Worm (Caenorhabditis elegans) whole organism, L4 larva: Measurements from ENCODE around the gene Y39B6A.42.
A peak's percentile ranks its signal among the peaks of the same experiment; 100 is the strongest.

Experiments
- F10B5.3 ChIP-seq: sonication (generic microtip); optimal IDR thresholded peaks from 2 replicates; lab custom pipeline; 2016; ENCODE audit warnings: mild to moderate bottlenecking, missing genetic modification characterization, missing compliant biosample characterization
- F26F4.8 ChIP-seq: fragments of 200-800 bp; sonication (Bioruptor generic); conservative IDR thresholded peaks from 2 replicates; pipeline ENCODE4 v1.3.6; 2022; ENCODE audit warnings: missing genetic modification characterization, missing compliant biosample characterization
- T20F7.1 ChIP-seq: fragments of 200-800 bp; sonication (Bioruptor generic); optimal IDR thresholded peaks from 2 replicates; lab custom pipeline; 2018; ENCODE audit warnings: mild to moderate bottlenecking, missing genetic modification characterization, missing compliant biosample characterization
- T26A8.4 ChIP-seq: fragments of 200-800 bp; sonication (Bioruptor generic); IDR thresholded peaks from 2 replicates; pipeline ENCODE4 v1.3.6; 2022; ENCODE audit warnings: missing genetic modification characterization, missing compliant biosample characterization
- Y48G9A.11 ChIP-seq: fragments of 200-800 bp; sonication (Bioruptor generic); IDR thresholded peaks from 2 replicates; pipeline ENCODE4 v1.3.6; 2022; ENCODE audit warnings: missing genetic modification reagents, missing genetic modification characterization, missing compliant biosample characterization
- Y5F2A.4 ChIP-seq: fragments of 200-800 bp; sonication (Bioruptor generic); optimal IDR thresholded peaks from 2 replicates; lab custom pipeline; 2018; ENCODE audit warnings: mild to moderate bottlenecking, missing genetic modification characterization, missing compliant biosample characterization
- Y75B8A.6 ChIP-seq: fragments of 200-800 bp; sonication (Bioruptor generic); IDR thresholded peaks from 2 replicates; pipeline ENCODE4 v1.3.6; 2022; ENCODE audit warnings: missing genetic modification reagents, missing genetic modification characterization, missing compliant biosample characterization
- aha-1 ChIP-seq: fragments of 150-350 bp; peaks from one replicate; lab custom pipeline; 2014; ENCODE audit warnings: missing biosample characterization, missing genetic modification characterization
- ceh-28 ChIP-seq: fragments of 150-350 bp; optimal IDR thresholded peaks from 2 replicates; lab custom pipeline; 2014; ENCODE audit warnings: missing biosample characterization, missing genetic modification reagents, missing genetic modification characterization
- ceh-32 ChIP-seq: sonication (generic microtip); optimal IDR thresholded peaks from 2 replicates; lab custom pipeline; 2016; ENCODE audit warnings: mild to moderate bottlenecking, missing genetic modification characterization, missing compliant biosample characterization; ENCODE audit not compliant: poor library complexity
- ceh-82 ChIP-seq: sonication (generic microtip); optimal IDR thresholded peaks from 2 replicates; lab custom pipeline; 2017; ENCODE audit warnings: missing biosample characterization, missing genetic modification characterization
- daf-16 ChIP-seq, 3 experiments: sonication (generic microtip); optimal IDR thresholded peaks; 2 replicates each; lab custom pipeline; 2016 to 2017; ENCODE audit warnings: missing genetic modification characterization in 3 of 3, missing genetic modification reagents in 3 of 3, mild to moderate bottlenecking in 2 of 3, missing compliant biosample characterization in 2 of 3, missing biosample characterization in 1 of 3, moderate library complexity in 1 of 3
- daf-19 ChIP-seq: fragments of 200-800 bp; sonication (Bioruptor generic); conservative IDR thresholded peaks from 2 replicates; pipeline ENCODE4 v1.3.6; 2022; ENCODE audit warnings: missing genetic modification characterization, missing compliant biosample characterization
- dmd-6 ChIP-seq: fragments of 200-800 bp; sonication (Bioruptor generic); IDR thresholded peaks from 2 replicates; pipeline ENCODE4 v1.3.6; 2022; ENCODE audit warnings: missing genetic modification reagents, missing genetic modification characterization, missing compliant biosample characterization
- dmd-9 ChIP-seq: fragments of 200-800 bp; sonication (Bioruptor generic); IDR thresholded peaks from 2 replicates; pipeline ENCODE4 v1.3.6; 2022; ENCODE audit warnings: missing genetic modification reagents, missing genetic modification characterization, missing compliant biosample characterization
- dve-1 ChIP-seq: sonication (generic microtip); optimal IDR thresholded peaks from 2 replicates; lab custom pipeline; 2017; ENCODE audit warnings: antibody characterized with exemption, mild to moderate bottlenecking, missing genetic modification characterization, missing compliant biosample characterization; ENCODE audit not compliant: insufficient read depth
- gei-8 ChIP-seq: fragments of 200-800 bp; sonication (Bioruptor generic); optimal IDR thresholded peaks from 2 replicates; lab custom pipeline; 2018; ENCODE audit warnings: mild to moderate bottlenecking, missing genetic modification characterization, missing compliant biosample characterization
- hlh-30 ChIP-seq: sonication (generic microtip); optimal IDR thresholded peaks from 2 replicates; lab custom pipeline; 2017; ENCODE audit warnings: antibody characterized with exemption, mild to moderate bottlenecking, missing genetic modification characterization, missing compliant biosample characterization; ENCODE audit not compliant: insufficient read depth
- hmg-1.1 ChIP-seq: fragments of 200-800 bp; sonication (Bioruptor generic); IDR thresholded peaks from 2 replicates; pipeline ENCODE4 v1.3.6; 2022; ENCODE audit warnings: missing genetic modification reagents, missing genetic modification characterization, missing compliant biosample characterization
- jun-1 ChIP-seq: fragments of 150-350 bp; optimal IDR thresholded peaks from 2 replicates; lab custom pipeline; 2014; ENCODE audit warnings: missing biosample characterization, missing genetic modification reagents, missing genetic modification characterization
- lim-7 ChIP-seq: fragments of 200-800 bp; sonication (Bioruptor generic); IDR thresholded peaks from 2 replicates; pipeline ENCODE4 v1.3.6; 2022; ENCODE audit warnings: missing genetic modification characterization, missing compliant biosample characterization
- lin-13 ChIP-seq: fragments of 150-350 bp; optimal IDR thresholded peaks from 2 replicates; lab custom pipeline; 2014; ENCODE audit warnings: missing biosample characterization, missing genetic modification reagents, missing genetic modification characterization
- lin-29 ChIP-seq: fragments of 200-800 bp; sonication (Bioruptor generic); IDR thresholded peaks from 2 replicates; pipeline ENCODE4 v1.3.6; 2022; ENCODE audit warnings: missing genetic modification reagents, missing genetic modification characterization, missing compliant biosample characterization
- lin-39 ChIP-seq: fragments of 150-350 bp; optimal IDR thresholded peaks from 2 replicates; lab custom pipeline; 2014; ENCODE audit warnings: missing biosample characterization, missing genetic modification reagents, missing genetic modification characterization
- madf-5 ChIP-seq, 2 experiments: fragments of 200-800 bp; sonication (Bioruptor generic); IDR thresholded peaks; 2 replicates each; pipeline ENCODE4 v1.3.6; 2022; ENCODE audit warnings: missing compliant biosample characterization in 2 of 2, missing genetic modification characterization in 2 of 2
- madf-9 ChIP-seq: fragments of 200-800 bp; sonication (Bioruptor generic); conservative IDR thresholded peaks from 2 replicates; pipeline ENCODE4 v1.3.6; 2022; ENCODE audit warnings: missing genetic modification reagents, missing genetic modification characterization, missing compliant biosample characterization
- mxl-2 ChIP-seq: fragments of 200-800 bp; sonication (Bioruptor generic); conservative IDR thresholded peaks from 2 replicates; pipeline ENCODE4 v1.3.6; 2022; ENCODE audit warnings: missing genetic modification reagents, missing genetic modification characterization, missing compliant biosample characterization
- mxl-3 ChIP-seq: fragments of 200-800 bp; sonication (Bioruptor generic); optimal IDR thresholded peaks from 2 replicates; lab custom pipeline; 2018; ENCODE audit warnings: mild to moderate bottlenecking, missing genetic modification characterization, missing compliant biosample characterization
- nhr-11 ChIP-seq: fragments of 150-350 bp; optimal IDR thresholded peaks from 2 replicates; lab custom pipeline; 2014; ENCODE audit warnings: missing biosample characterization, missing genetic modification characterization
- nhr-111 ChIP-seq: fragments of 200-800 bp; sonication (Bioruptor generic); optimal IDR thresholded peaks from 2 replicates; lab custom pipeline; 2018; ENCODE audit warnings: mild to moderate bottlenecking, missing genetic modification characterization, missing compliant biosample characterization
- nhr-28 ChIP-seq: fragments of 150-350 bp; optimal IDR thresholded peaks from 2 replicates; lab custom pipeline; 2014; ENCODE audit warnings: missing biosample characterization, missing genetic modification characterization
- nhr-41 ChIP-seq: fragments of 200-800 bp; sonication (Bioruptor generic); IDR thresholded peaks from 2 replicates; pipeline ENCODE4 v1.3.6; 2022; ENCODE audit warnings: missing genetic modification reagents, missing genetic modification characterization, missing compliant biosample characterization
- nhr-48 ChIP-seq: sonication (generic microtip); optimal IDR thresholded peaks from 2 replicates; lab custom pipeline; 2016; ENCODE audit warnings: mild to moderate bottlenecking, missing genetic modification characterization, missing compliant biosample characterization
- nhr-76 ChIP-seq: fragments of 150-350 bp; optimal IDR thresholded peaks from 2 replicates; lab custom pipeline; 2014; ENCODE audit warnings: missing biosample characterization, missing genetic modification characterization
- pha-4 ChIP-seq, 2 experiments: fragments of 150-350 bp in 1 of 2; fragments of 200-800 bp in 1 of 2; sonication (Bioruptor generic) in 1 of 2; IDR thresholded peaks in 1 of 2; optimal IDR thresholded peaks in 1 of 2; 2 replicates each; pipeline versions ENCODE4 v1.3.6 to Lab custom; 2014 to 2022; ENCODE audit warnings: missing genetic modification characterization in 2 of 2, missing genetic modification reagents in 2 of 2, missing biosample characterization in 1 of 2, missing compliant biosample characterization in 1 of 2
- pqm-1 ChIP-seq: sonication (generic microtip); optimal IDR thresholded peaks from 2 replicates; lab custom pipeline; 2017; ENCODE audit warnings: missing biosample characterization, missing genetic modification characterization
- saeg-2 ChIP-seq: fragments of 200-800 bp; sonication (Bioruptor generic); IDR thresholded peaks from 2 replicates; pipeline ENCODE4 v1.3.6; 2022; ENCODE audit warnings: missing genetic modification reagents, missing genetic modification characterization, missing compliant biosample characterization
- set-16 ChIP-seq: fragments of 200-800 bp; sonication (Bioruptor generic); IDR thresholded peaks from 2 replicates; pipeline ENCODE4 v1.3.6; 2022; ENCODE audit warnings: missing genetic modification reagents, missing genetic modification characterization, missing compliant biosample characterization
- snpc-4 ChIP-seq: fragments of 150-350 bp; optimal IDR thresholded peaks from 2 replicates; lab custom pipeline; 2014; ENCODE audit warnings: missing biosample characterization, missing genetic modification characterization
- tag-97 ChIP-seq: fragments of 200-800 bp; sonication (Bioruptor generic); IDR thresholded peaks from 2 replicates; pipeline ENCODE4 v1.3.6; 2022; ENCODE audit warnings: missing genetic modification characterization, missing compliant biosample characterization
- tra-1 ChIP-seq: fragments of 200-800 bp; sonication (Bioruptor generic); IDR thresholded peaks from 2 replicates; pipeline ENCODE4 v1.3.6; 2022; ENCODE audit warnings: missing genetic modification reagents, missing genetic modification characterization, missing compliant biosample characterization
- unc-130 ChIP-seq: sonication (generic microtip); optimal IDR thresholded peaks from 2 replicates; lab custom pipeline; 2016; ENCODE audit warnings: missing genetic modification reagents, missing genetic modification characterization, missing compliant biosample characterization
- zfp-2 ChIP-seq: sonication (generic microtip); optimal IDR thresholded peaks from 2 replicates; lab custom pipeline; 2016; ENCODE audit warnings: mild to moderate bottlenecking, missing genetic modification characterization, missing compliant biosample characterization
- zfp-3 ChIP-seq: fragments of 200-800 bp; sonication (Bioruptor generic); conservative IDR thresholded peaks from 2 replicates; pipeline ENCODE4 v1.3.6; 2022; ENCODE audit warnings: missing genetic modification reagents, missing genetic modification characterization, missing compliant biosample characterization
- ztf-11 ChIP-seq: fragments of 150-350 bp; optimal IDR thresholded peaks from 2 replicates; lab custom pipeline; 2014; ENCODE audit warnings: missing biosample characterization, missing genetic modification characterization

The Y39B6A.42 gene

DNA sequence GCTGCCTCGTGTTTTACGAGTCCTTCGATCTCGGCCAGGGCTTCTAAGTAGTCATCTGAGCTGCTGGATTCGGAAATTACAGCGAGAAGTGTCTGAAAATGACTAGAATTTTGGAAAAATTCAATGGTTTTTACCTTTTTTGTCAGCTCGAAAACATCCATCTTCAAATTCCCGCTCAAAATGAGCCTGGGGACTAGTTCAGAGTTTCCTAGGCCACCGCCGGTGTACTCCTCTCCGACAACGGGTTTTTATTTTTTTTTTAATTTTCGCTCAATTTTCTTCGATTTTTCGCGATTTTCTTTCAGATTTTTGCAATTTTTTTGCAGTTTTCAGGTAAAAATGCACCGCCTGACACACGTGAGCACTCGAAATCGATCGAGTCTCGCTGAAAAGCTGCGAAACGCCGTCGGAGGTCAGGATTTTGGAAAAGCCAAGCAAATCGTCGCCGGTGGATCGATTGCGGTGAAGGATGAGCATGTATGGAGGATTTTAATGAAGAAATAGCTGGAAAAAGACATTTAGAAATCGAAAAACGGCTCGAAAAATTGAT, 11.6 kb upstream of the Y39B6A.42 start, which contains the start of the genes mrps-35 and sws-1 (continued):
- TF ChIP-seq lin-39 (tag; lab: Kevin White, UChicago) (no peak), dmd-6 (GFP tag; lab: Robert Waterston, UW) (peak; percentile 64), T20F7.1 (GFP tag; lab: Kevin White, UChicago) (no peak)

DNA sequence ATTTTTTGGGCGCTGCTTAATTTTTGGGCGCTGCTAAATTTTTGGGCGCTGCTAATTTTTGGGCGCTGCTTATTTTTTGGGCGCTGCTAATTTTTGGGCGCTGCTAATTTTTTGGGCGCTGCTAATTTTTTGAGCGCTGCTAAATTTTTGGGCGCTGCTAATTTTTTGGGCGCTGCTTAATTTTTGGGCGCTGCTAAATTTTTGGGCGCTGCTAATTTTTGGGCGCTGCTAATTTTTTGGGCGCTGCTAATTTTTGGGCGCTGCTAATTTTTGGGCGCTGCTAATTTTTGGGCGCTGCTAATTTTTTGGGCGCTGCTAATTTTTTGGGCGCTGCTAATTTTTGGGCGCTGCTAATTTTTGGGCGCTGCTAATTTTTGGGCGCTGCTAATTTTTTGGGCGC, 10.7 kb upstream of the Y39B6A.42 start:
- 0 out of 2 replicates have a peak, but pooled peaks have one; percentile 38 for TF ChIP-seq tra-1 (GFP tag; lab: Robert Waterston, UW)
- TF ChIP-seq F26F4.8 = 0 out of 2 replicates have a peak, but pooled peaks have one; percentile 36
- 0 out of 2 replicates have a peak, but pooled peaks have one; percentile 7 for TF ChIP-seq mxl-2 (GFP tag; lab: Robert Waterston, UW)

DNA sequence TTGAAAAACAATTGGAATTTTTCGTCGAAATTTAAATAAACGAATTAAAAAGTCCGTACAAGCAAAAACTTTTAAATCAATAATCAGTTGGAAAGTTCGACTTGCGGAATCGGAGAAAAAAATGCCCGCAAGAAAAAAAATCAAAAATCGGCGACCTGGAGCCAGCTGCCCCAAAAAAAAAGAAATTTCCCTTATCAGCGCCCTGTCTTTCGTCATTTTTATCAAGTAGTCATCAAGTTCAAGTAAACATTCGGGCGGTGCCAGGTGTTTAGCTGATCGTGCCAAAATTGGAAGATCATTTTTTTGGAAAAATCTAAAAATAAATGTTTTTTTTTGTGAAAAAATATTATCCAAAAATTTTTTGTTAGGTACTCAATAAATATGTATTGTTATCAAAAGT, 8.9 kb upstream of the Y39B6A.42 start:
- no peak for TF ChIP-seq T26A8.4 (GFP tag; lab: Robert Waterston, UW)
- TF ChIP-seq hmg-1.1 (GFP tag; lab: Robert Waterston, UW) = no peak
- no peak for TF ChIP-seq mxl-3
- no peak for TF ChIP-seq unc-130 (GFP tag; lab: Kevin White, UChicago)
- TF ChIP-seq F10B5.3 = no peak
- no peak for TF ChIP-seq madf-5 (GFP tag; IDR thresholded peaks at IDR 0.05; lab: Robert Waterston, UW)
- TF ChIP-seq Y75B8A.6 (GFP tag; lab: Robert Waterston, UW) = no peak
- TF ChIP-seq madf-9 (GFP tag; lab: Robert Waterston, UW) = no peak
- peak; percentile 45 for TF ChIP-seq pqm-1 (tag; lab: Kevin White, UChicago)
- TF ChIP-seq dmd-6 (GFP tag; lab: Robert Waterston, UW) = peak; percentile 45; the same call in 1 of the 2 replicates
- no peak for TF ChIP-seq ztf-11 (tag; lab: Kevin White, UChicago)
- TF ChIP-seq daf-16 (GFP tag; optimal IDR thresholded peaks at IDR 0.05; lab: Kevin White, UChicago) = no peak
- peak; percentile 65 for TF ChIP-seq daf-16 (tag; optimal IDR thresholded peaks at IDR 0.05; lab: Kevin White, UChicago)
- no peak for TF ChIP-seq daf-19 (GFP tag; lab: Robert Waterston, UW)
- TF ChIP-seq ceh-82 = no peak
- TF ChIP-seq nhr-111 (GFP tag; lab: Kevin White, UChicago) = no peak
- no peak for TF ChIP-seq Y48G9A.11
- no peak for TF ChIP-seq zfp-2 (tag; lab: Kevin White, UChicago)
- TF ChIP-seq pha-4 (GFP tag; IDR thresholded peaks at IDR 0.05; lab: Robert Waterston, UW) = no peak
- no peak for TF ChIP-seq pha-4 (tag; optimal IDR thresholded peaks at IDR 0.05; lab: Kevin White, UChicago)
- no peak for TF ChIP-seq lin-29 (GFP tag; lab: Robert Waterston, UW)
- TF ChIP-seq dve-1 (tag; lab: Kevin White, UChicago) = peak; percentile 25
- no peak for TF ChIP-seq jun-1 (tag; lab: Kevin White, UChicago)
- TF ChIP-seq mxl-2 (GFP tag; lab: Robert Waterston, UW) = no peak
- TF ChIP-seq ceh-28 (tag; lab: Kevin White, UChicago) = no peak
- TF ChIP-seq nhr-48 (tag; lab: Kevin White, UChicago) = no peak
- TF ChIP-seq lin-13 (GFP tag; lab: Kevin White, UChicago) = no peak
- no peak for TF ChIP-seq saeg-2 (GFP tag; lab: Robert Waterston, UW)
- TF ChIP-seq dmd-9 (GFP tag; lab: Robert Waterston, UW) = no peak
- TF ChIP-seq aha-1 (tag; lab: Kevin White, UChicago) = no peak
- TF ChIP-seq set-16 (GFP tag; lab: Robert Waterston, UW) = no peak
- TF ChIP-seq snpc-4 (tag; lab: Kevin White, UChicago) = no peak
- TF ChIP-seq ceh-32 = no peak
- peak; percentile 0 for TF ChIP-seq nhr-28 (tag; lab: Kevin White, UChicago)
- TF ChIP-seq nhr-11 (tag; lab: Kevin White, UChicago) = no peak
- no peak for TF ChIP-seq zfp-3 (GFP tag; lab: Robert Waterston, UW)
- TF ChIP-seq tag-97 (GFP tag; lab: Robert Waterston, UW) = no peak
- no peak for TF ChIP-seq hlh-30
- no peak for TF ChIP-seq nhr-76 (tag; lab: Kevin White, UChicago)
- TF ChIP-seq lim-7 (GFP tag; lab: Robert Waterston, UW) = no peak
- no peak for TF ChIP-seq nhr-41
- TF ChIP-seq Y5F2A.4 = no peak
- TF ChIP-seq gei-8 (GFP tag; lab: Kevin White, UChicago) = no peak
